Fruit fly (Drosophila melanogaster): ENCODE measurements around the gene Unc-76.
A peak's percentile ranks its signal among the peaks of the same experiment; 100 is the strongest.

Gene Unc-76

dm6 chrX:2087501-2087900 is 7.1 kb downstream of the Unc-76 start (continued):
- TF ChIP-seq CG1647 (GFP tag; optimal IDR thresholded peaks at IDR 0.05), result no peak
- no peak for TF ChIP-seq insv (GFP tag; optimal IDR thresholded peaks at IDR 0.05)
- peak; percentile 44 for TF ChIP-seq Ssrp (tag; optimal IDR thresholded peaks at IDR 0.05)
- no peak for TF ChIP-seq Hmx (GFP tag; optimal IDR thresholded peaks at IDR 0.05)
- TF ChIP-seq Dek (tag; optimal IDR thresholded peaks at IDR 0.05), result peak; percentile 35

- TF ChIP-seq lola (GFP tag; optimal IDR thresholded peaks at IDR 0.05), result no peak
- peak; percentile 36; the same call in 1 of the 2 replicates for TF ChIP-seq Ptx1 (GFP tag; IDR thresholded peaks at IDR 0.05)
- TF ChIP-seq lab (GFP tag; optimal IDR thresholded peaks at IDR 0.05), result peak; percentile 40
- TF ChIP-seq CG31388 (GFP tag; optimal IDR thresholded peaks at IDR 0.05), result no peak
- no peak for TF ChIP-seq pan (optimal IDR thresholded peaks at IDR 0.05)
- peak in 1 of 2 experiments; percentile 6 for TF ChIP-seq pan (GFP tag; optimal IDR thresholded peaks at IDR 0.05 in 1 of 2, IDR thresholded peaks at IDR 0.05 in 1 of 2)
- no peak for TF ChIP-seq CG13775 (GFP tag; optimal IDR thresholded peaks at IDR 0.05)
- TF ChIP-seq crp (GFP tag; optimal IDR thresholded peaks at IDR 0.05), result no peak
- TF ChIP-seq ftz-f1 (GFP tag; optimal IDR thresholded peaks at IDR 0.05), result peak; percentile 26
- no peak for TF ChIP-seq fu2 (GFP tag; optimal IDR thresholded peaks at IDR 0.05)
- TF ChIP-seq sens (GFP tag), result peak; percentile 8
- peak; percentile 6; the same call in 1 of the 2 replicates for TF ChIP-seq slbo (GFP tag; IDR thresholded peaks at IDR 0.05)
- TF ChIP-seq row (GFP tag; IDR thresholded peaks at IDR 0.05), result 0 out of 3 replicates have a peak, but pooled peaks have one; percentile 12
- peak; percentile 26 for TF ChIP-seq CG18599 (GFP tag; optimal IDR thresholded peaks at IDR 0.05)
- TF ChIP-seq CG18764 (GFP tag; optimal IDR thresholded peaks at IDR 0.05), result no peak
- TF ChIP-seq D19A (tag; optimal IDR thresholded peaks at IDR 0.05), result peak; percentile 59
- TF ChIP-seq Pdp1 (GFP tag; optimal IDR thresholded peaks at IDR 0.05), result no peak
- TF ChIP-seq CG14441 (GFP tag; IDR thresholded peaks at IDR 0.05), result 0 out of 2 replicates have a peak, but pooled peaks have one; percentile 19
- peak; percentile 21 for TF ChIP-seq CG2120 (GFP tag; optimal IDR thresholded peaks at IDR 0.05)
- TF ChIP-seq Rfx (GFP tag; IDR thresholded peaks at IDR 0.05), result peak; percentile 40; the same call in 1 of the 2 replicates
- TF ChIP-seq Drgx (GFP tag; IDR thresholded peaks at IDR 0.05), result peak; percentile 37; the same call in 1 of the 2 replicates
- TF ChIP-seq fd64A (GFP tag; optimal IDR thresholded peaks at IDR 0.05), result no peak
- TF ChIP-seq inv (GFP tag; IDR thresholded peaks at IDR 0.05; ENCODE audit: partially characterized antibody), result no peak
- TF ChIP-seq dysf (GFP tag; IDR thresholded peaks at IDR 0.05), result 0 out of 3 replicates have a peak, but pooled peaks have one; percentile 10
- TF ChIP-seq Ets65A (GFP tag), result peak; percentile 78
- no peak for TF ChIP-seq Hr39 (optimal IDR thresholded peaks at IDR 0.05)
- TF ChIP-seq tgo (GFP tag; IDR thresholded peaks at IDR 0.05), result peak; percentile 30; the same call in 1 of the 3 replicates
- TF ChIP-seq ab (GFP tag; optimal IDR thresholded peaks at IDR 0.05), result no peak
- 0 out of 2 replicates have a peak, but pooled peaks have one; percentile 28 for TF ChIP-seq CG11247 (GFP tag; IDR thresholded peaks at IDR 0.05)
- TF ChIP-seq Med (GFP tag), result peak; percentile 78
- 0 out of 2 replicates have a peak, but pooled peaks have one; percentile 5 for TF ChIP-seq Ada2b (GFP tag; IDR thresholded peaks at IDR 0.05)
Observed at dm6 chrX:2088798-2089197, 8.4 kb downstream of the Unc-76 start.

- TF ChIP-seq Gsc (GFP tag; IDR thresholded peaks at IDR 0.05), result no peak
- no peak for TF ChIP-seq CG8089 (GFP tag; optimal IDR thresholded peaks at IDR 0.05)
- TF ChIP-seq CG5180 (GFP tag; optimal IDR thresholded peaks at IDR 0.05), result no peak
- TF ChIP-seq grn (GFP tag; optimal IDR thresholded peaks at IDR 0.05), result no peak
- TF ChIP-seq kay (GFP tag; optimal IDR thresholded peaks at IDR 0.05), result peak; percentile 26
- no peak for TF ChIP-seq CG8944 (GFP tag; optimal IDR thresholded peaks at IDR 0.05)
- no peak for TF ChIP-seq CG7745 (tag; optimal IDR thresholded peaks at IDR 0.05)
- TF ChIP-seq CG7786 (GFP tag; optimal IDR thresholded peaks at IDR 0.05), result no peak
- no peak for TF ChIP-seq mld (GFP tag; IDR thresholded peaks at IDR 0.05; ENCODE audit: partially characterized antibody)
- no peak for TF ChIP-seq bcd (GFP tag; optimal IDR thresholded peaks at IDR 0.05)
- TF ChIP-seq zf30C (GFP tag; optimal IDR thresholded peaks at IDR 0.05), result no peak
- no peak for TF ChIP-seq fu2 (GFP tag; optimal IDR thresholded peaks at IDR 0.05)
- peak; percentile 80 for TF ChIP-seq CG11695 (GFP tag; IDR thresholded peaks at IDR 0.05)
- no peak for TF ChIP-seq CG31365 (tag; optimal IDR thresholded peaks at IDR 0.05)
- peak; percentile 71 for TF ChIP-seq Med (GFP tag)
- TF ChIP-seq gro (GFP tag; optimal IDR thresholded peaks at IDR 0.05), result no peak
Observed at dm6 chrX:2089812-2090211, 9.4 kb downstream of the Unc-76 start.
